Worm (Caenorhabditis elegans): ENCODE results near the gene col-3.

Gene col-3

DNA sequence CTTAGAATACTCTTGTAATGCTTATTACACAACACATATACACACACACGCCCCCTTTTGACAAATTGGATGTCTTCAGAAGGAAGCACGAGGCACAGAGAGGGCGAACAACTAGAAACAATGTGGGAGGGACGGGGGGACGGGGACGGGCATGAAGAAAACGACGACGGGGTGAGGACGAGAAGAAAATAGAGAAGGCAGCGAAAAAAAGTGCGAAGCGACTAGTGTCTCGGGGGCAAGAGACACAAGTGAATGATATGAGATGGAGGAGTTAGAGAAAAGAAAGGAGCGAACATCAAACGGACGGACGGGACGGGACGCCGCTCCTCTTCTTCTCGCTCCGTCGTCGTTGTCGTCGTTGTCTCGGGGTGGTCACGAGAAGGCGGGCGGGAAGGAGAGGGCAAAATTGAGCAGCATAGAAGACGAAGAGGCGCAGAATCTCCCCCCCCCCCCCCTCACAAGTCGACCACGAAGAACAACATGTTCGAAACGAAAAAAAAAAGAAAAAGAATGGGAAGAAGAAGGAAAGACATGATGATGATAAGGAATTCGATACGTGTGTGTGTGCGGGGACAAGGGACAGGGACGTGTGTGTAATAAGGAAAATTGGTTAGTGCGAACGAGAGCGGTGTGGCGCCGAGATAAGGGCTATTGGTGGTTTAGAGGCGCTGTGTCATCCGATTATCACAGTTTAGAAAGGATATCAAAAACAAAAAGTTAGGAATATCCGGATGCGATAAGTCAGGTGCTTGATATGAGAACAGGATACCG, 29.5 kb upstream of the col-3 start (continued):
- TF ChIP-seq aha-1 (tag) = peak; percentile 99
- TF ChIP-seq F49E8.2 (tag; optimal IDR thresholded peaks at IDR 0.05; ENCODE audit: borderline replicate concordance) = no peak
- no peak for TF ChIP-seq zag-1 (tag; optimal IDR thresholded peaks at IDR 0.05)
- peak; percentile 68 for TF ChIP-seq ceh-20 (GFP tag; IDR thresholded peaks at IDR 0.05)
- peak; percentile 31 for TF ChIP-seq sdz-12 (GFP tag; optimal IDR thresholded peaks at IDR 0.05)
- TF ChIP-seq snpc-1.2 (GFP tag; IDR thresholded peaks at IDR 0.05) = no peak
- peak; percentile 57 for TF ChIP-seq mes-2 (tag; optimal IDR thresholded peaks at IDR 0.05; ENCODE audit: poor library complexity, severe bottlenecking)
- TF ChIP-seq nhr-10 (tag; optimal IDR thresholded peaks at IDR 0.05) = peak; percentile 88
- TF ChIP-seq lsy-2 (tag; optimal IDR thresholded peaks at IDR 0.05) = peak; percentile 70 to 78
- TF ChIP-seq egl-43 (GFP tag; IDR thresholded peaks at IDR 0.05) = peak; percentile 82
- no peak for TF ChIP-seq madf-5 (GFP tag; IDR thresholded peaks at IDR 0.05)
- TF ChIP-seq ama-1 (optimal IDR thresholded peaks at IDR 0.05) = peak; percentile 3
- no peak for TF ChIP-seq lin-15B (tag; optimal IDR thresholded peaks at IDR 0.05)
- no peak for TF ChIP-seq snpc-4 (tag; optimal IDR thresholded peaks at IDR 0.05)
- no peak for TF ChIP-seq zip-11 (GFP tag; IDR thresholded peaks at IDR 0.05)
- peak; percentile 86 for TF ChIP-seq T20F7.1 (GFP tag; optimal IDR thresholded peaks at IDR 0.05)
- no peak for TF ChIP-seq dpl-1 (GFP tag; optimal IDR thresholded peaks at IDR 0.05)
- peak; percentile 37; the same call in 1 of the 2 replicates for TF ChIP-seq lin-29 (GFP tag; IDR thresholded peaks at IDR 0.05)
- peak; percentile 84 for TF ChIP-seq nhr-11 (tag; optimal IDR thresholded peaks at IDR 0.05)
- peak; percentile 59; the same call in 1 of the 2 replicates for TF ChIP-seq lin-38 (GFP tag; IDR thresholded peaks at IDR 0.05)
- TF ChIP-seq tag-97 (GFP tag; IDR thresholded peaks at IDR 0.05) = no peak
- TF ChIP-seq daf-19 (GFP tag; conservative IDR thresholded peaks at IDR 0.05) = no peak
- 0 out of 2 replicates have a peak, but pooled peaks have one; percentile 10 for TF ChIP-seq D1046.2 (GFP tag; IDR thresholded peaks at IDR 0.05)
- TF ChIP-seq rbr-2 (tag; optimal IDR thresholded peaks at IDR 0.05) = peak; percentile 86
- peak; percentile 52 for TF ChIP-seq jun-1 (tag; optimal IDR thresholded peaks at IDR 0.05)
- TF ChIP-seq duxl-1 (tag; optimal IDR thresholded peaks at IDR 0.05; ENCODE audit: poor library complexity) = peak; percentile 2
- peak; percentile 35; the same call in 1 of the 2 replicates for TF ChIP-seq vab-7 (GFP tag; IDR thresholded peaks at IDR 0.05)
- TF ChIP-seq lim-7 (GFP tag; IDR thresholded peaks at IDR 0.05) = no peak
- TF ChIP-seq T26A8.4 (GFP tag; IDR thresholded peaks at IDR 0.05) = peak; percentile 68; the same call in 1 of the 2 replicates
- peak; percentile 16 to 90 for TF ChIP-seq hif-1 (tag; optimal IDR thresholded peaks at IDR 0.05)
- TF ChIP-seq Y105C5A.15 (GFP tag; IDR thresholded peaks at IDR 0.05) = no peak
- no peak for TF ChIP-seq mxl-2 (GFP tag; conservative IDR thresholded peaks at IDR 0.05)
- peak in 1 of 2 experiments; percentile 98 for TF ChIP-seq unc-62 (GFP tag; optimal IDR thresholded peaks at IDR 0.05 in 1 of 2)
- TF ChIP-seq unc-62 (tag; optimal IDR thresholded peaks at IDR 0.05) = peak; percentile 95
- TF ChIP-seq skn-1 (tag; optimal IDR thresholded peaks at IDR 0.05) = no peak
- TF ChIP-seq hlh-30 (tag; optimal IDR thresholded peaks at IDR 0.05; ENCODE audit: insufficient read depth) = peak; percentile 96
- no peak for TF ChIP-seq ztf-11 (tag; optimal IDR thresholded peaks at IDR 0.05)
- TF ChIP-seq daf-16 (GFP tag; optimal IDR thresholded peaks at IDR 0.05) = peak; percentile 51 to 71
- TF ChIP-seq daf-16 (tag; optimal IDR thresholded peaks at IDR 0.05) = peak; percentile 62
- peak; percentile 30 for TF ChIP-seq ceh-28 (tag; optimal IDR thresholded peaks at IDR 0.05)
- peak; percentile 83 for TF ChIP-seq nhr-48 (tag; optimal IDR thresholded peaks at IDR 0.05)
- no peak for TF ChIP-seq R02D3.7 (tag; optimal IDR thresholded peaks at IDR 0.05)
- TF ChIP-seq nhr-41 (GFP tag; IDR thresholded peaks at IDR 0.05) = peak; percentile 86; the same call in 1 of the 2 replicates
- TF ChIP-seq daf-12 (tag; optimal IDR thresholded peaks at IDR 0.05) = no peak
- TF ChIP-seq php-3 (GFP tag; IDR thresholded peaks at IDR 0.05) = 0 out of 2 replicates have a peak, but pooled peaks have one; percentile 51
- TF ChIP-seq gei-8 (GFP tag; optimal IDR thresholded peaks at IDR 0.05) = peak; percentile 68
- no peak for TF ChIP-seq daf-8 (GFP tag; IDR thresholded peaks at IDR 0.05)
- 0 out of 2 replicates have a peak, but pooled peaks have one; percentile 70 for TF ChIP-seq saeg-2 (GFP tag; IDR thresholded peaks at IDR 0.05)
- peak; percentile 68 for TF ChIP-seq spr-3 (GFP tag; optimal IDR thresholded peaks at IDR 0.05)
- peak; percentile 72 for TF ChIP-seq F37D6.2 (tag; optimal IDR thresholded peaks at IDR 0.05)
